Worm (Caenorhabditis elegans) whole organism, L3 larva: ENCODE measurements around the gene F59A1.16.

Experiments
- ZK546.5 ChIP-seq: sonication (generic microtip); optimal IDR thresholded peaks from 2 replicates; lab custom pipeline; 2017; ENCODE audit warnings: missing biosample characterization, missing genetic modification characterization
- ceh-16 ChIP-seq: sonication (generic microtip); optimal IDR thresholded peaks from 2 replicates; lab custom pipeline; 2017; ENCODE audit warnings: missing biosample characterization, missing genetic modification characterization
- ceh-82 ChIP-seq: fragments of 150-350 bp; optimal IDR thresholded peaks from 2 replicates; lab custom pipeline; 2014; ENCODE audit warnings: missing biosample characterization, missing genetic modification characterization
- egl-27 ChIP-seq: sonication (generic microtip); optimal IDR thresholded peaks from 4 replicates; lab custom pipeline; 2017; ENCODE audit warnings: missing biosample characterization, missing genetic modification reagents, missing genetic modification characterization
- egl-5 ChIP-seq: fragments of 150-350 bp; optimal IDR thresholded peaks from 2 replicates; lab custom pipeline; 2017; ENCODE audit warnings: missing biosample characterization, missing genetic modification reagents, missing genetic modification characterization, inconsistent platforms
- elt-1 ChIP-seq: fragments of 150-350 bp; optimal IDR thresholded peaks from 2 replicates; lab custom pipeline; 2014; ENCODE audit warnings: missing biosample characterization, missing genetic modification characterization
- elt-2 ChIP-seq: sonication (generic microtip); optimal IDR thresholded peaks from 2 replicates; lab custom pipeline; 2016; ENCODE audit warnings: missing genetic modification reagents, mild to moderate bottlenecking, missing genetic modification characterization, missing compliant biosample characterization
- eor-1 ChIP-seq, 2 experiments: fragments of 150-350 bp; optimal IDR thresholded peaks; 2 replicates each; lab custom pipeline; 2014 to 2018; ENCODE audit warnings: missing biosample characterization in 2 of 2, missing genetic modification characterization in 2 of 2
- hmg-11 ChIP-seq: sonication (generic microtip); optimal IDR thresholded peaks from 2 replicates; lab custom pipeline; 2016; ENCODE audit warnings: missing genetic modification characterization, missing compliant biosample characterization
- lin-39 ChIP-seq: fragments of 150-350 bp; optimal IDR thresholded peaks from 2 replicates; lab custom pipeline; 2018; ENCODE audit warnings: missing biosample characterization, missing genetic modification reagents, missing genetic modification characterization
- mdl-1 ChIP-seq: fragments of 150-350 bp; optimal IDR thresholded peaks from 2 replicates; lab custom pipeline; 2014; ENCODE audit warnings: missing biosample characterization, missing genetic modification characterization
- mml-1 ChIP-seq: fragments of 150-350 bp; sonication (generic microtip); optimal IDR thresholded peaks from 3 replicates; lab custom pipeline; 2014; ENCODE audit warnings: missing biosample characterization, missing genetic modification characterization
- nfya-1 ChIP-seq: sonication (generic microtip); optimal IDR thresholded peaks from 2 replicates; lab custom pipeline; 2017; ENCODE audit warnings: missing genetic modification characterization, mild to moderate bottlenecking, missing compliant biosample characterization, antibody characterized with exemption, moderate library complexity; ENCODE audit not compliant: insufficient read depth
- nhr-11 ChIP-seq: fragments of 150-350 bp; optimal IDR thresholded peaks from 2 replicates; lab custom pipeline; 2014; ENCODE audit warnings: missing biosample characterization, missing genetic modification characterization
- nhr-12 ChIP-seq: fragments of 150-350 bp; optimal IDR thresholded peaks from 2 replicates; lab custom pipeline; 2014; ENCODE audit warnings: missing biosample characterization, missing genetic modification characterization
- nhr-23 ChIP-seq: fragments of 150-350 bp; optimal IDR thresholded peaks from 2 replicates; lab custom pipeline; 2014; ENCODE audit warnings: missing biosample characterization, missing genetic modification reagents, missing genetic modification characterization
- nhr-237 ChIP-seq: fragments of 150-350 bp; optimal IDR thresholded peaks from 2 replicates; lab custom pipeline; 2014; ENCODE audit warnings: missing biosample characterization, missing genetic modification characterization
- nhr-43 ChIP-seq: sonication (generic microtip); optimal IDR thresholded peaks from 2 replicates; lab custom pipeline; 2016; ENCODE audit warnings: mild to moderate bottlenecking, missing genetic modification characterization, missing compliant biosample characterization; ENCODE audit not compliant: poor library complexity, severe bottlenecking
- nhr-76 ChIP-seq: fragments of 150-350 bp; sonication (generic microtip); optimal IDR thresholded peaks from 5 replicates; lab custom pipeline; 2014; ENCODE audit warnings: missing biosample characterization, missing genetic modification characterization
- pha-4 ChIP-seq: fragments of 150-350 bp; optimal IDR thresholded peaks from 2 replicates; lab custom pipeline; 2014; ENCODE audit warnings: missing biosample characterization, missing genetic modification reagents, missing genetic modification characterization
- sea-2 ChIP-seq: fragments of 150-350 bp; sonication (generic microtip); optimal IDR thresholded peaks from 4 replicates; lab custom pipeline; 2014; ENCODE audit warnings: missing biosample characterization, missing genetic modification reagents, missing genetic modification characterization
- snpc-4 ChIP-seq: fragments of 150-350 bp; optimal IDR thresholded peaks from 2 replicates; lab custom pipeline; 2014; ENCODE audit warnings: missing biosample characterization, missing genetic modification characterization
- unc-39 ChIP-seq: sonication (generic microtip); optimal IDR thresholded peaks from 4 replicates; lab custom pipeline; 2017; ENCODE audit warnings: missing biosample characterization, missing genetic modification characterization
- unc-62 ChIP-seq: fragments of 150-350 bp; sonication (generic microtip); optimal IDR thresholded peaks from 4 replicates; lab custom pipeline; 2014; ENCODE audit warnings: missing biosample characterization, missing genetic modification reagents, missing genetic modification characterization
- zag-1 ChIP-seq: fragments of 150-350 bp; optimal IDR thresholded peaks from 2 replicates; lab custom pipeline; 2014; ENCODE audit warnings: missing biosample characterization, missing genetic modification characterization
- ztf-11 ChIP-seq: fragments of 150-350 bp; optimal IDR thresholded peaks from 2 replicates; lab custom pipeline; 2014; ENCODE audit warnings: missing biosample characterization, missing genetic modification characterization

The F59A1.16 gene

ce11 chrV:17696753-17697152 is 12.0 kb upstream of the F59A1.16 start, which contains the start of gene spp-29:
spp-29 (minus strand) TSS chrV:17696853.
- TF ChIP-seq mdl-1 (tag; lab: Kevin White, UChicago) (no peak), ztf-11 (tag; lab: Kevin White, UChicago) (no peak), nhr-11 (no peak), elt-1 (no peak)

ce11 chrV:17695802-17696201 is 11.0 kb upstream of the F59A1.16 start, which contains the start of gene Y26G10.1:
Y26G10.1 (minus strand) TSS chrV:17695902.
- TF ChIP-seq snpc-4 (tag; lab: Kevin White, UChicago), result no peak
- TF ChIP-seq nfya-1 (tag; lab: Kevin White, UChicago), result no peak
- no peak for TF ChIP-seq nhr-237 (tag; lab: Kevin White, UChicago)
- no peak for TF ChIP-seq unc-62 (GFP tag; lab: Kevin White, UChicago)
- TF ChIP-seq, all 47 proteins: peak for 0

ce11 chrV:17694260-17694659 is 9.5 kb upstream of the F59A1.16 start:
- no peak for TF ChIP-seq nhr-12
- TF ChIP-seq nhr-23 (tag; lab: Kevin White, UChicago), result no peak
- no peak for TF ChIP-seq hmg-11 (tag; lab: Kevin White, UChicago)
- peak; percentile 47 for TF ChIP-seq elt-2 (tag; lab: Kevin White, UChicago)

ce11 chrV:17690922-17691321 is 6.2 kb upstream of the F59A1.16 start, which contains the start of gene F59A1.13:
F59A1.13 (minus strand) TSS chrV:17691022.
- TF ChIP-seq ZK546.5 (tag; lab: Kevin White, UChicago), result no peak
- TF ChIP-seq snpc-4 (tag; lab: Kevin White, UChicago), result no peak
- no peak for TF ChIP-seq unc-39 (tag; lab: Kevin White, UChicago)
- TF ChIP-seq egl-5 (tag; lab: Kevin White, UChicago), result no peak
- no peak for TF ChIP-seq pha-4 (tag; lab: Kevin White, UChicago)
- TF ChIP-seq ceh-82 (tag; lab: Kevin White, UChicago), result no peak

ce11 chrV:17686852-17687251 is 2.1 kb upstream of the F59A1.16 start, which contains the start of gene F59A1.18:
F59A1.18 (minus strand) TSS chrV:17686952.
- no peak for TF ChIP-seq lin-39 (tag; lab: Kevin White, UChicago)
- TF ChIP-seq egl-27, result no peak
- TF ChIP-seq eor-1 (tag; optimal IDR thresholded peaks at IDR 0.05; lab: Kevin White, UChicago), result no peak
- TF ChIP-seq nhr-43, result no peak
- TF ChIP-seq ceh-82 (tag; lab: Kevin White, UChicago), result no peak
- no peak for TF ChIP-seq nhr-23 (tag; lab: Kevin White, UChicago)
- no peak for TF ChIP-seq snpc-4 (tag; lab: Kevin White, UChicago)
- no peak for TF ChIP-seq nhr-76
- no peak for TF ChIP-seq zag-1
- TF ChIP-seq, all 47 proteins: peak for 0

- TF ChIP-seq mml-1, result no peak
- TF ChIP-seq ZK546.5 (tag; lab: Kevin White, UChicago), result no peak
- TF ChIP-seq ceh-16 (tag; lab: Kevin White, UChicago), result no peak
- no peak for TF ChIP-seq elt-1
These were observed 994 bp downstream of the F59A1.16 start, which contains the start of gene F59A1.15 for ce11 chrV:17683763-17684162. F59A1.15 (minus strand) TSS chrV:17683863.

ce11 chrV:17683290-17683689 is 1.5 kb downstream of the F59A1.16 start:
- no peak for TF ChIP-seq sea-2
- TF ChIP-seq, all 47 proteins: peak for 0

ce11 chrV:17676553-17676952 is 8.2 kb downstream of the F59A1.16 start, which contains the start of gene str-92:
str-92 (minus strand) TSS chrV:17676653.
- TF ChIP-seq mml-1 (no peak), zag-1 (no peak), nhr-23 (tag; lab: Kevin White, UChicago) (no peak), mdl-1 (tag; lab: Kevin White, UChicago) (no peak), sea-2 (no peak)
